Worm (Caenorhabditis elegans) whole organism, L4 larva: Measurements from ENCODE around the gene unc-10.

ENCODE experiments used
- D1046.2 ChIP-seq: fragments of 200-800 bp; sonication (Bioruptor generic); IDR thresholded peaks from 2 replicates; pipeline ENCODE4 v1.3.6; 2022; ENCODE audit warnings: missing genetic modification characterization, missing compliant biosample characterization
- F37D6.2 ChIP-seq: sonication (generic microtip); optimal IDR thresholded peaks from 2 replicates; lab custom pipeline; 2016; ENCODE audit warnings: mild to moderate bottlenecking, missing genetic modification characterization, missing compliant biosample characterization
- ZK546.5 ChIP-seq, 2 experiments: sonication (generic microtip); optimal IDR thresholded peaks; 2 replicates each; lab custom pipeline; 2017; ENCODE audit warnings: missing biosample characterization in 2 of 2, missing genetic modification characterization in 2 of 2
- ama-1 ChIP-seq: fragments of 150-350 bp; optimal IDR thresholded peaks from 2 replicates; lab custom pipeline; 2014; ENCODE audit warnings: inconsistent platforms, mixed read lengths
- arid-1 ChIP-seq: fragments of 200-800 bp; sonication (Bioruptor generic); conservative IDR thresholded peaks from 2 replicates; pipeline ENCODE4 v1.3.6; 2022; ENCODE audit warnings: missing genetic modification reagents, missing genetic modification characterization, missing compliant biosample characterization
- attf-4 ChIP-seq: sonication (generic microtip); optimal IDR thresholded peaks from 3 replicates; lab custom pipeline; 2017; ENCODE audit warnings: missing biosample characterization, missing genetic modification characterization
- ceh-20 ChIP-seq: fragments of 200-800 bp; sonication (Bioruptor generic); IDR thresholded peaks from 2 replicates; pipeline ENCODE4 v1.3.6; 2022; ENCODE audit warnings: missing genetic modification reagents, missing genetic modification characterization, missing compliant biosample characterization
- ceh-62 ChIP-seq: sonication (generic microtip); optimal IDR thresholded peaks from 2 replicates; lab custom pipeline; 2017; ENCODE audit warnings: missing biosample characterization, missing genetic modification characterization
- ctbp-1 ChIP-seq: fragments of 200-800 bp; sonication (Bioruptor generic); IDR thresholded peaks from 2 replicates; pipeline ENCODE4 v1.3.6; 2022; ENCODE audit warnings: missing genetic modification reagents, missing genetic modification characterization, missing compliant biosample characterization
- daf-12 ChIP-seq: fragments of 150-350 bp; optimal IDR thresholded peaks from 2 replicates; lab custom pipeline; 2014; ENCODE audit warnings: missing biosample characterization, missing genetic modification reagents, missing genetic modification characterization
- daf-16 ChIP-seq, 3 experiments: sonication (generic microtip); optimal IDR thresholded peaks; 2 replicates each; lab custom pipeline; 2016 to 2017; ENCODE audit warnings: missing genetic modification characterization in 3 of 3, missing genetic modification reagents in 3 of 3, mild to moderate bottlenecking in 2 of 3, missing compliant biosample characterization in 2 of 3, missing biosample characterization in 1 of 3, moderate library complexity in 1 of 3
- daf-8 ChIP-seq: fragments of 200-800 bp; sonication (Bioruptor generic); IDR thresholded peaks from 2 replicates; pipeline ENCODE4 v1.3.6; 2022; ENCODE audit warnings: missing genetic modification characterization, missing compliant biosample characterization
- dmd-8 ChIP-seq: fragments of 200-800 bp; sonication (Bioruptor generic); IDR thresholded peaks from 2 replicates; pipeline ENCODE4 v1.3.6; 2022; ENCODE audit warnings: missing genetic modification characterization, missing compliant biosample characterization
- dpl-1 ChIP-seq: fragments of 150-350 bp; optimal IDR thresholded peaks from 2 replicates; lab custom pipeline; 2014; ENCODE audit warnings: missing biosample characterization, missing genetic modification reagents, missing genetic modification characterization
- duxl-1 ChIP-seq: sonication (generic microtip); optimal IDR thresholded peaks from 2 replicates; lab custom pipeline; 2016; ENCODE audit warnings: mild to moderate bottlenecking, missing genetic modification characterization, moderate library complexity, missing compliant biosample characterization; ENCODE audit not compliant: poor library complexity
- dve-1 ChIP-seq: sonication (generic microtip); optimal IDR thresholded peaks from 2 replicates; lab custom pipeline; 2017; ENCODE audit warnings: antibody characterized with exemption, mild to moderate bottlenecking, missing genetic modification characterization, missing compliant biosample characterization; ENCODE audit not compliant: insufficient read depth
- fkh-10 ChIP-seq: fragments of 150-350 bp; optimal IDR thresholded peaks from 2 replicates; lab custom pipeline; 2014; ENCODE audit warnings: missing biosample characterization, missing genetic modification reagents, missing genetic modification characterization
- fos-1 ChIP-seq: fragments of 150-350 bp; optimal IDR thresholded peaks from 2 replicates; lab custom pipeline; 2014; ENCODE audit warnings: missing biosample characterization, missing genetic modification characterization
- hif-1 ChIP-seq, 2 experiments: sonication (generic microtip); optimal IDR thresholded peaks; 2 replicates each; lab custom pipeline; 2016 to 2017; ENCODE audit warnings: missing compliant biosample characterization in 2 of 2, missing genetic modification characterization in 2 of 2, missing genetic modification reagents in 2 of 2, missing genotype in 2 of 2, mild to moderate bottlenecking in 1 of 2
- hlh-11 ChIP-seq: fragments of 200-800 bp; sonication (Bioruptor generic); optimal IDR thresholded peaks from 2 replicates; lab custom pipeline; 2018; ENCODE audit warnings: mild to moderate bottlenecking, missing genetic modification characterization, missing compliant biosample characterization
- hlh-30 ChIP-seq: sonication (generic microtip); optimal IDR thresholded peaks from 2 replicates; lab custom pipeline; 2017; ENCODE audit warnings: antibody characterized with exemption, mild to moderate bottlenecking, missing genetic modification characterization, missing compliant biosample characterization; ENCODE audit not compliant: insufficient read depth
- jun-1 ChIP-seq: fragments of 150-350 bp; optimal IDR thresholded peaks from 2 replicates; lab custom pipeline; 2014; ENCODE audit warnings: missing biosample characterization, missing genetic modification reagents, missing genetic modification characterization
- lin-1 ChIP-seq: fragments of 200-800 bp; sonication (Bioruptor generic); IDR thresholded peaks from 2 replicates; pipeline ENCODE4 v1.3.6; 2022; ENCODE audit warnings: missing genetic modification reagents, missing genetic modification characterization, missing compliant biosample characterization
- lin-15B ChIP-seq: fragments of 150-350 bp; sonication (generic microtip); optimal IDR thresholded peaks from 3 replicates; lab custom pipeline; 2014; ENCODE audit warnings: missing biosample characterization, missing genetic modification characterization
- lin-38 ChIP-seq: fragments of 200-800 bp; sonication (Bioruptor generic); IDR thresholded peaks from 2 replicates; pipeline ENCODE4 v1.3.6; 2022; ENCODE audit warnings: missing genetic modification reagents, missing genetic modification characterization, missing compliant biosample characterization
- lir-3 ChIP-seq: sonication (generic microtip); optimal IDR thresholded peaks from 2 replicates; lab custom pipeline; 2016; ENCODE audit warnings: mild to moderate bottlenecking, missing genetic modification characterization, missing compliant biosample characterization
- lsy-2 ChIP-seq, 2 experiments: fragments of 150-350 bp in 1 of 2; sonication (generic microtip) in 1 of 2; optimal IDR thresholded peaks; 2 replicates each; lab custom pipeline; 2014 to 2017; ENCODE audit warnings: missing biosample characterization in 2 of 2, missing genetic modification characterization in 2 of 2
- mdt-29 ChIP-seq: fragments of 200-800 bp; sonication (Bioruptor generic); IDR thresholded peaks from 2 replicates; pipeline ENCODE4 v1.3.6; 2022; ENCODE audit warnings: missing genetic modification reagents, missing genetic modification characterization, missing compliant biosample characterization
- nhr-10 ChIP-seq: fragments of 150-350 bp; optimal IDR thresholded peaks from 2 replicates; lab custom pipeline; 2014; ENCODE audit warnings: missing biosample characterization, missing genetic modification characterization
- nhr-11 ChIP-seq: fragments of 150-350 bp; optimal IDR thresholded peaks from 2 replicates; lab custom pipeline; 2014; ENCODE audit warnings: missing biosample characterization, missing genetic modification characterization
- nhr-111 ChIP-seq: fragments of 200-800 bp; sonication (Bioruptor generic); optimal IDR thresholded peaks from 2 replicates; lab custom pipeline; 2018; ENCODE audit warnings: mild to moderate bottlenecking, missing genetic modification characterization, missing compliant biosample characterization
- nhr-237 ChIP-seq: sonication (generic microtip); optimal IDR thresholded peaks from 2 replicates; lab custom pipeline; 2017; ENCODE audit warnings: missing biosample characterization, missing genetic modification characterization
- nhr-25 ChIP-seq: sonication (generic microtip); optimal IDR thresholded peaks from 2 replicates; lab custom pipeline; 2017; ENCODE audit warnings: missing genetic modification characterization, mild to moderate bottlenecking, missing compliant biosample characterization, antibody characterized with exemption, moderate library complexity, borderline replicate concordance; ENCODE audit not compliant: insufficient read depth
- nhr-42 ChIP-seq: fragments of 200-800 bp; sonication (Bioruptor generic); IDR thresholded peaks from 2 replicates; pipeline ENCODE4 v1.3.6; 2022; ENCODE audit warnings: missing genetic modification characterization, missing compliant biosample characterization
- nhr-77 ChIP-seq: fragments of 150-350 bp; optimal IDR thresholded peaks from 2 replicates; lab custom pipeline; 2014; ENCODE audit warnings: missing biosample characterization, missing genetic modification characterization
- pha-4 ChIP-seq, 2 experiments: fragments of 150-350 bp in 1 of 2; fragments of 200-800 bp in 1 of 2; sonication (Bioruptor generic) in 1 of 2; IDR thresholded peaks in 1 of 2; optimal IDR thresholded peaks in 1 of 2; 2 replicates each; pipeline versions ENCODE4 v1.3.6 to Lab custom; 2014 to 2022; ENCODE audit warnings: missing genetic modification characterization in 2 of 2, missing genetic modification reagents in 2 of 2, missing biosample characterization in 1 of 2, missing compliant biosample characterization in 1 of 2
- php-3 ChIP-seq: fragments of 200-800 bp; sonication (Bioruptor generic); IDR thresholded peaks from 2 replicates; pipeline ENCODE4 v1.3.6; 2022; ENCODE audit warnings: missing genetic modification reagents, missing genetic modification characterization, missing compliant biosample characterization
- sdz-12 ChIP-seq: fragments of 200-800 bp; sonication (Bioruptor generic); optimal IDR thresholded peaks from 2 replicates; lab custom pipeline; 2018; ENCODE audit warnings: mild to moderate bottlenecking, missing genetic modification characterization, missing compliant biosample characterization
- set-16 ChIP-seq: fragments of 200-800 bp; sonication (Bioruptor generic); IDR thresholded peaks from 2 replicates; pipeline ENCODE4 v1.3.6; 2022; ENCODE audit warnings: missing genetic modification reagents, missing genetic modification characterization, missing compliant biosample characterization
- skn-1 ChIP-seq: fragments of 150-350 bp; optimal IDR thresholded peaks from 2 replicates; lab custom pipeline; 2014; ENCODE audit warnings: missing biosample characterization, missing genetic modification characterization
- snpc-1.2 ChIP-seq: fragments of 200-800 bp; sonication (Bioruptor generic); IDR thresholded peaks from 2 replicates; pipeline ENCODE4 v1.3.6; 2022; ENCODE audit warnings: missing genetic modification reagents, missing genetic modification characterization, missing compliant biosample characterization
- spr-1 ChIP-seq: sonication (generic microtip); optimal IDR thresholded peaks from 2 replicates; lab custom pipeline; 2016; ENCODE audit warnings: mild to moderate bottlenecking, missing genetic modification characterization, missing compliant biosample characterization
- unc-39 ChIP-seq: sonication (generic microtip); optimal IDR thresholded peaks from 2 replicates; lab custom pipeline; 2017; ENCODE audit warnings: missing biosample characterization, missing genetic modification characterization
- unc-62 ChIP-seq, 3 experiments: fragments of 150-350 bp in 1 of 3; sonication (generic microtip); optimal IDR thresholded peaks in 2 of 3; peaks in 1 of 3; 1 replicate in 1 of 3; 2 replicates in 2 of 3; lab custom pipeline; 2014 to 2017; ENCODE audit warnings: missing biosample characterization in 3 of 3, missing genetic modification characterization in 3 of 3, missing genetic modification reagents in 3 of 3, missing genotype in 1 of 3
- vab-7 ChIP-seq: fragments of 200-800 bp; sonication (Bioruptor generic); IDR thresholded peaks from 2 replicates; pipeline ENCODE4 v1.3.6; 2022; ENCODE audit warnings: missing genetic modification reagents, missing genetic modification characterization, missing compliant biosample characterization
- zfp-2 ChIP-seq: sonication (generic microtip); optimal IDR thresholded peaks from 2 replicates; lab custom pipeline; 2016; ENCODE audit warnings: mild to moderate bottlenecking, missing genetic modification characterization, missing compliant biosample characterization
- zip-11 ChIP-seq: fragments of 200-800 bp; sonication (Bioruptor generic); IDR thresholded peaks from 2 replicates; pipeline ENCODE4 v1.3.6; 2022; ENCODE audit warnings: missing genetic modification characterization, missing compliant biosample characterization
- zip-2 ChIP-seq: fragments of 150-350 bp; optimal IDR thresholded peaks from 2 replicates; lab custom pipeline; 2014; ENCODE audit warnings: missing biosample characterization, missing genetic modification characterization
- ztf-7 ChIP-seq: fragments of 150-350 bp; optimal IDR thresholded peaks from 2 replicates; lab custom pipeline; 2014; ENCODE audit warnings: missing biosample characterization, missing genetic modification characterization

The unc-10 gene

ce11 chrX:7232158-7232822 is 47.8 kb downstream of the unc-10 start (continued):
- no peak for TF ChIP-seq nhr-25 (tag; lab: Kevin White, UChicago)
- no peak for TF ChIP-seq hlh-30 (tag; lab: Kevin White, UChicago)
- no peak for TF ChIP-seq ZK546.5 (tag; optimal IDR thresholded peaks at IDR 0.05; lab: Kevin White, UChicago)
- no peak for TF ChIP-seq mdt-29 (GFP tag; lab: Robert Waterston, UW)
- peak; percentile 9 for TF ChIP-seq dpl-1 (GFP tag; lab: Kevin White, UChicago)
- no peak for TF ChIP-seq daf-8 (GFP tag; lab: Robert Waterston, UW)
- peak; percentile 58; the same call in 1 of the 2 replicates for TF ChIP-seq lin-1
- TF ChIP-seq pha-4 (GFP tag; IDR thresholded peaks at IDR 0.05; lab: Robert Waterston, UW): no peak
- TF ChIP-seq pha-4 (tag; optimal IDR thresholded peaks at IDR 0.05; lab: Kevin White, UChicago): no peak
- TF ChIP-seq snpc-1.2 (GFP tag; lab: Robert Waterston, UW): no peak
- TF ChIP-seq arid-1 (GFP tag; lab: Robert Waterston, UW): no peak
- no peak for TF ChIP-seq spr-1
- peak; percentile 83 for TF ChIP-seq hlh-11 (tag; lab: Kevin White, UChicago)
- no peak for TF ChIP-seq sdz-12 (GFP tag; lab: Kevin White, UChicago)
- TF ChIP-seq skn-1 (tag; lab: Kevin White, UChicago): no peak
- no peak for TF ChIP-seq ztf-7 (tag; lab: Kevin White, UChicago)
- no peak for TF ChIP-seq zip-11 (GFP tag; lab: Robert Waterston, UW)
- TF ChIP-seq dve-1 (tag; lab: Kevin White, UChicago): peak; percentile 67
- no peak for TF ChIP-seq unc-39 (tag; lab: Kevin White, UChicago)
- TF ChIP-seq zip-2 (tag; lab: Kevin White, UChicago): no peak
- TF ChIP-seq nhr-237 (tag; lab: Kevin White, UChicago): no peak
- TF ChIP-seq jun-1 (tag; lab: Kevin White, UChicago): no peak
- no peak for TF ChIP-seq unc-62 (GFP tag; optimal IDR thresholded peaks at IDR 0.05 in 1 of 2; lab: Kevin White, UChicago)
- no peak for TF ChIP-seq unc-62 (tag; optimal IDR thresholded peaks at IDR 0.05; lab: Kevin White, UChicago)
- no peak for TF ChIP-seq nhr-10
- TF ChIP-seq dmd-8 (GFP tag; lab: Robert Waterston, UW): no peak
- peak in 1 of 2 experiments; percentile 62 for TF ChIP-seq lsy-2 (tag; optimal IDR thresholded peaks at IDR 0.05; lab: Kevin White, UChicago)
- TF ChIP-seq ceh-62: no peak
- no peak for TF ChIP-seq nhr-42 (GFP tag; lab: Robert Waterston, UW)
- no peak for TF ChIP-seq daf-12
- TF ChIP-seq fkh-10 (GFP tag; lab: Kevin White, UChicago): no peak
- peak; percentile 96 for TF ChIP-seq ama-1 (lab: Kevin White, UChicago)
- no peak for TF ChIP-seq D1046.2 (GFP tag; lab: Robert Waterston, UW)
- TF ChIP-seq fos-1 (tag; lab: Kevin White, UChicago): no peak
- peak; percentile 29 for TF ChIP-seq nhr-11 (tag; lab: Kevin White, UChicago)
- TF ChIP-seq lir-3 (tag; lab: Kevin White, UChicago): no peak
- TF ChIP-seq attf-4 (tag; lab: Kevin White, UChicago): no peak
- TF ChIP-seq lin-38 (GFP tag; lab: Robert Waterston, UW): no peak
- TF ChIP-seq hif-1 (tag; optimal IDR thresholded peaks at IDR 0.05; lab: Kevin White, UChicago): peak in 1 of 2 experiments; percentile 1
- no peak for TF ChIP-seq duxl-1 (tag; lab: Kevin White, UChicago)
- TF ChIP-seq lin-15B (tag; lab: Kevin White, UChicago): no peak
- TF ChIP-seq daf-16 (GFP tag; optimal IDR thresholded peaks at IDR 0.05; lab: Kevin White, UChicago): peak in 1 of 2 experiments; percentile 16
- peak; percentile 68 for TF ChIP-seq daf-16 (tag; optimal IDR thresholded peaks at IDR 0.05; lab: Kevin White, UChicago)
- TF ChIP-seq ctbp-1 (GFP tag; lab: Robert Waterston, UW): no peak
- no peak for TF ChIP-seq nhr-77
- TF ChIP-seq zfp-2 (tag; lab: Kevin White, UChicago): no peak
- no peak for TF ChIP-seq ceh-20 (GFP tag; lab: Robert Waterston, UW)
- TF ChIP-seq F37D6.2 (tag; lab: Kevin White, UChicago): no peak
- TF ChIP-seq nhr-111 (GFP tag; lab: Kevin White, UChicago): no peak
- TF ChIP-seq set-16: peak; percentile 35
- TF ChIP-seq vab-7 (GFP tag; lab: Robert Waterston, UW): no peak
- TF ChIP-seq php-3 (GFP tag; lab: Robert Waterston, UW): 0 out of 2 replicates have a peak, but pooled peaks have one; percentile 7
